Worm (Caenorhabditis elegans) whole organism, L4/young adult: ENCODE measurements around the gene alh-6.

Source experiments
- W03F9.2 ChIP-seq: fragments of 150-350 bp; optimal IDR thresholded peaks from 2 replicates; lab custom pipeline; 2014; ENCODE audit warnings: missing biosample characterization, missing genetic modification characterization
- dao-5 ChIP-seq: sonication (generic microtip); optimal IDR thresholded peaks from 2 replicates; lab custom pipeline; 2016; ENCODE audit warnings: missing genotype, missing genetic modification characterization, moderate library complexity, missing compliant biosample characterization
- him-1 ChIP-seq: sonication (generic microtip); optimal IDR thresholded peaks from 2 replicates; lab custom pipeline; 2016; ENCODE audit warnings: missing genotype, missing genetic modification reagents, missing genetic modification characterization, missing compliant biosample characterization

- TF ChIP-seq him-1 (tag; lab: Kevin White, UChicago) (no peak), W03F9.2 (no peak), dao-5 (no peak)
Observed at ce11 chrII:1357262-1357661, 47.3 kb upstream of the alh-6 start.
